Worm (Caenorhabditis elegans): Measurements from ENCODE around the gene T20D4.19.
"Not testable (repeated sequence)": the region's sequence is repeated elsewhere in the genome, so short reads cannot be mapped to it uniquely, and the experiment has no call there.

Gene T20D4.19

ce11 chrV:3396765-3397164 is 34.7 kb downstream of the T20D4.19 start, which contains the start of gene T20D4.12:
Gene T20D4.12, plus strand, starts transcription at chrV:3397065.
- not testable (repeated sequence) for TF ChIP-seq crh-2, lsy-2, nhr-237 (tag; optimal IDR thresholded peaks at IDR 0.05)

ce11 chrV:3394694-3395240 is 36.7 kb downstream of the T20D4.19 start, which contains the start of gene T20D4.15:
Gene T20D4.15, minus strand, starts transcription at chrV:3394744.
- TF ChIP-seq sma-9 (GFP tag; optimal IDR thresholded peaks at IDR 0.05) (peak; percentile 66), sma-9 (tag; optimal IDR thresholded peaks at IDR 0.05) (no peak), lin-11 (tag; optimal IDR thresholded peaks at IDR 0.05) (no peak), nhr-23 (tag; optimal IDR thresholded peaks at IDR 0.05) (no peak)

ce11 chrV:3394065-3394464 is 37.4 kb downstream of the T20D4.19 start:
- TF ChIP-seq mbf-1 (tag; optimal IDR thresholded peaks at IDR 0.05) (no peak), crh-2 (tag; optimal IDR thresholded peaks at IDR 0.05) (no peak), sem-4 (tag; optimal IDR thresholded peaks at IDR 0.05) (no peak), ztf-11 (tag; optimal IDR thresholded peaks at IDR 0.05) (no peak), aly-2 (tag; optimal IDR thresholded peaks at IDR 0.05) (no peak), ceh-82 (tag; optimal IDR thresholded peaks at IDR 0.05) (no peak), nhr-23 (tag; optimal IDR thresholded peaks at IDR 0.05) (no peak)

ce11 chrV:3391005-3391404 is 40.4 kb downstream of the T20D4.19 start:
- TF ChIP-seq zag-1 (tag; optimal IDR thresholded peaks at IDR 0.05) (peak; percentile 42), peb-1 (tag; optimal IDR thresholded peaks at IDR 0.05) (no peak), ZK546.5 (tag; optimal IDR thresholded peaks at IDR 0.05) (no peak), nhr-129 (tag; optimal IDR thresholded peaks at IDR 0.05) (peak; percentile 89), mab-5 (tag; optimal IDR thresholded peaks at IDR 0.05) (peak; percentile 18), F13H6.1 (tag; optimal IDR thresholded peaks at IDR 0.05) (peak; percentile 90), ztf-11 (tag; optimal IDR thresholded peaks at IDR 0.05) (no peak), ama-1 (optimal IDR thresholded peaks at IDR 0.05) (no peak), ztf-1 (GFP tag; conservative IDR thresholded peaks at IDR 0.05) (no peak), skn-1 (tag; optimal IDR thresholded peaks at IDR 0.05) (no peak), aly-2 (tag; optimal IDR thresholded peaks at IDR 0.05) (no peak), nhr-21 (tag; optimal IDR thresholded peaks at IDR 0.05) (peak; percentile 84), nhr-11 (tag; optimal IDR thresholded peaks at IDR 0.05) (no peak), nhr-23 (tag; optimal IDR thresholded peaks at IDR 0.05) (no peak), Y55F3AM.14 (GFP tag; optimal IDR thresholded peaks at IDR 0.05) (peak; percentile 56), ztf-4 (tag; optimal IDR thresholded peaks at IDR 0.05) (no peak), egl-27 (tag; optimal IDR thresholded peaks at IDR 0.05) (peak; percentile 90), R02D3.7 (tag; optimal IDR thresholded peaks at IDR 0.05) (no peak), unc-55 (GFP tag; optimal IDR thresholded peaks at IDR 0.05) (peak; percentile 63), lin-11 (tag; optimal IDR thresholded peaks at IDR 0.05) (peak; percentile 37), nhr-77 (tag; optimal IDR thresholded peaks at IDR 0.05) (no peak), alr-1 (tag; optimal IDR thresholded peaks at IDR 0.05) (no peak), mdl-1 (tag; optimal IDR thresholded peaks at IDR 0.05) (peak in 1 of 2 experiments; percentile 60), gmeb-1 (tag; optimal IDR thresholded peaks at IDR 0.05) (peak; percentile 73), ceh-82 (tag; optimal IDR thresholded peaks at IDR 0.05) (no peak), nhr-237 (tag; optimal IDR thresholded peaks at IDR 0.05) (no peak), nhr-6 (tag; optimal IDR thresholded peaks at IDR 0.05) (peak; percentile 83), elt-1 (tag; optimal IDR thresholded peaks at IDR 0.05) (no peak), nhr-10 (tag; optimal IDR thresholded peaks at IDR 0.05) (no peak), crh-2 (tag; optimal IDR thresholded peaks at IDR 0.05) (peak; percentile 84), mbf-1 (tag; optimal IDR thresholded peaks at IDR 0.05) (no peak), dmd-4 (tag; optimal IDR thresholded peaks at IDR 0.05) (no peak), blmp-1 (tag; optimal IDR thresholded peaks at IDR 0.05; ENCODE audit: insufficient read depth) (peak; percentile 29), nhr-25 (tag; optimal IDR thresholded peaks at IDR 0.05) (peak; percentile 96), unc-39 (tag; optimal IDR thresholded peaks at IDR 0.05) (no peak), fos-1 (tag; optimal IDR thresholded peaks at IDR 0.05) (peak; percentile 89), C34F6.9 (tag; optimal IDR thresholded peaks at IDR 0.05) (peak; percentile 86), unc-62 (GFP tag; optimal IDR thresholded peaks at IDR 0.05) (no peak), snpc-4 (tag; optimal IDR thresholded peaks at IDR 0.05) (peak; percentile 63), ceh-16 (tag; optimal IDR thresholded peaks at IDR 0.05) (no peak), sma-3 (GFP tag; optimal IDR thresholded peaks at IDR 0.05) (peak; percentile 88), lin-13 (GFP tag; optimal IDR thresholded peaks at IDR 0.05) (peak; percentile 76), sem-4 (tag; optimal IDR thresholded peaks at IDR 0.05) (peak; percentile 73), elt-3 (tag; optimal IDR thresholded peaks at IDR 0.05) (no peak), lsy-2 (tag; optimal IDR thresholded peaks at IDR 0.05) (peak; percentile 51 to 85)
